Worm (Caenorhabditis elegans): ENCODE data around the gene F14H8.5.
"Not testable (repeated sequence)": the region's sequence is repeated elsewhere in the genome, so short reads cannot be mapped to it uniquely, and the experiment has no call there.

Gene F14H8.5

DNA sequence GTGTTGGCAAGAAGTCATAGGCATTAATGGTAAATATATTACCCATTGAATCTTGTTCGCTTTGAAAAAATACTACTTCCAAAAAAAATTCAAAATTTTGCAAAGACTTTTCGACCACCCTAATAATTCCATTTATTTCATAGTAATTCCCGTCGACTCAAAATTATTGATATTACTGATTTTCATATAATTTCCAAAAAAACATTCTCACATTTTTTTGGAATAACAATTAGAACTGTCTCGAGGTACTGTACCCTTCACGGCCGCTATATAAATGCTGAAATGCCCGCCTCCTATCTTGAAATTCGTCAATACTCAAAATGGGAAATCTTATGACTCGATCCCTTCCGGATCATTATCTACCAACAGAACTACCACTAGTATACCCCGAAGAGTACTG lies 2.7 kb downstream of the F14H8.5 start, which contains the start of gene F14H8.4:
TSS of gene F14H8.4 (plus strand) at position 301 of the 400 bp plus-strand sequence.
- TF ChIP-seq tbx-11 (GFP tag; IDR thresholded peaks at IDR 0.05), result no peak
- no peak for TF ChIP-seq ceh-36 (tag; optimal IDR thresholded peaks at IDR 0.05)

DNA sequence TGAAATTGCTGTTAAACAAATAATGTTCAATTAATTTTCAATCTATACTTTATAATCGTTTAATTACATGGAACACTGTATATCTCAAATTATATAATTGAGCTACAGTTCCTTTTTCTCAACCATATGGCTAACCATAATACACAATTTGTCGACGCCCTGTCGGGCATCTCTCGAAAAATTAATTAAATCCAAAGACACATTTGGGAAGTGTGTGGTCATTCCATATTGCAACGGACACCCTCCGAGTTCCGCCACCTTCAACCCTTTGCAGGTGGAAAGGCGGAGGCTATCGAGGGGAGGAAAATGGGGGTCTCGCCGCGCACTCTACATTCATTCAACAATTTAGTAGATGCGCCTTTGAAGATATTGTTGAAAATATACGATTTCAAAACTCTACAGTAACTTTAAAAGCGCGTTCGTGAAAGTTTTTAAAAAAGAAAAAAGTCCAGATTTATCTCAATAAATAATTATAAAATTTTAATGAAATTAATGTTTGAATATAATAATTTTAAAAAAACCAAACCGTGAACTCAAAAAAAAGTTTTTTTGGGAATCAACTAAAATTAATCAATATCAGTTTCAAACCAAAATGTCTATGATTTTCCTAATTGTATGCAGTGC lies 8.2 kb downstream of the F14H8.5 start, which contains the start of gene F14H8.8:
TSS of gene F14H8.8 (plus strand) at position 574 of the 624 bp plus-strand sequence.
- TF ChIP-seq hmg-4 (GFP tag; optimal IDR thresholded peaks at IDR 0.05) (peak; percentile 12), tra-4 (tag; optimal IDR thresholded peaks at IDR 0.05) (no peak), ceh-36 (tag; optimal IDR thresholded peaks at IDR 0.05) (peak; percentile 2)

DNA sequence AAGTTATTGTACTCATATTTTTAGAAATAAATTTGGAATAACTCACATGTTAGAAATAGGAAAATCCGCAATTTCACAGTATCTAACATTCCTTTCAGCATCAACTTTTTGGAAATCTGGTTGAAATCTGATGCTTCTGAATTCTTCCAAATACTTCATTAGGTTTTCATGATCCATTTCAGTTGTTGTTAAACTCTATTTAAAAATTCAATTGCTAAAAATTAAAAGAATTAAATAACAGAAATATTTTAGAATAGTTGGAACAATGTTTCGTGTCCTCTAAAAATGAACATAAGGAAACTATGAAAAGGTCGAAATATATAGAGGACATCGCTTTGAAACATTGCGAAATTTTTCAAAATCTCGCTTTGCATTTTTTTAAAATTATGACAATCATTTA lies 10.5 kb downstream of the F14H8.5 start, which contains the start of gene cng-1:
TSS of gene cng-1 (minus strand) at position 101 of the 400 bp plus-strand sequence.
- not testable (repeated sequence) for TF ChIP-seq aly-1 (tag; optimal IDR thresholded peaks at IDR 0.05); sea-1 (GFP tag; conservative IDR thresholded peaks at IDR 0.05); ceh-36 (tag; optimal IDR thresholded peaks at IDR 0.05)

DNA sequence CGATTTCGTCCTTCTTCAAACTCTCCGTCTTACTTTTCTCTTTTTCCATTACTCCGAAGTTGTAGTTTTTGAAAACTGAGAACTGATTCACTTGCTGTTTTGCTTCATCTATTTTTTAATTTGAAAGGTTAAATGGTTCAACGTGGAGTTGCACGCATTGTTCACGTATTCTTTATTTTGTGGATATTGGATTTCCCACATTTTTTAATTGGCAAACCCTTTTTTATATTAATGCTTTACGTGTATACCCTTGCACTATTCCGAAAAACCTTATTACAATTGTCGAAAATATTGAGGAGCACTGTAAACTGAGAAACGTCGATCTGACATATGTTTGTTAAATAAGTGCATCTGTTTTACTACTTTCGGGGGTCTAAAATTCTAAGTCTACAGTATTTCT lies 15.9 kb downstream of the F14H8.5 start, which contains the start of gene melo-3:
TSS of gene melo-3 (minus strand) at position 101 of the 400 bp plus-strand sequence.
- TF ChIP-seq tbx-11 (GFP tag; IDR thresholded peaks at IDR 0.05); hmbx-1 (tag; optimal IDR thresholded peaks at IDR 0.05); tbx-37 (GFP tag; conservative IDR thresholded peaks at IDR 0.05): not testable (repeated sequence)

DNA sequence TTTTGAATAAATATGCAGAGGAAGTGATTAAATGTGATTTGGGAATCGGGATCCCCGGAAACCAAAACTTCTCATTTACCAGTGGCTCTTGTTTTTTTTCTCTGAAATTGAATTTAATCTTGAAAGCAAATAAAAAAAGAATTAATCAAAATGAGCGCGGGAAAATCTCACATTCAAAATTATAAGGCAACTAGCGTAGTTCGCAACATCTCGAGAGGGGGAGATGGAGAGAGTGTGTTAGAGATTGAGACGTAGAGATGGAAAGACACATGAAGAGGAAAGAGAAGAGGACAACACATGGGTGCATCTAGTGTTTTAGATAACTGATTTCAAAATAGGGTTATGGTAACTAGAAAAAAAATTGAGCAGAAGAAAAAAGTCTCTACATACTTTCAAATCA lies 27.3 kb downstream of the F14H8.5 start, which contains the start of gene sdc-3:
TSS of gene sdc-3 (minus strand) at position 101 of the 400 bp plus-strand sequence.
- TF ChIP-seq ceh-36 (tag; optimal IDR thresholded peaks at IDR 0.05) (no peak), F13C5.2 (tag; optimal IDR thresholded peaks at IDR 0.05) (no peak)

DNA sequence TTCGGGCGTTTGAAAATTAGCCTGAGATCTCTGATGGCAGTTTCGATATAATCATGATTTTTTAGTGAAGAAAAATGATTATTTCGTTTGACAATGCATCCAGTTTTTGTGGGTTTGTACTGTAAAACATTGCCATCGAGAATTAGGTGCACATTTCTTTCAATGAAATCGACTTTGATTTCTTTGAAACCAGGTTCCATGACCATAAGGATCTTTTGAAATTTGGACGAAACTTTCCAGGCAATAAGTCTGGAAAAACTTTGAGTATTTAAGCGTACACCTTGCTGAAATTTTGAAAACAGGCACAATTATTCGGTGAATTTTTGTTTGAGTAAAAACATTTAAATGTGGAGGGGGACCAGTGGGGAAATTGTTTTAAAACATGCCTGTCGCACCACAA lies 30.9 kb downstream of the F14H8.5 start:
- no peak for TF ChIP-seq ama-1 (optimal IDR thresholded peaks at IDR 0.05)
- no peak for TF ChIP-seq hnd-1 (tag; optimal IDR thresholded peaks at IDR 0.05)
- TF ChIP-seq B0310.2 (tag; optimal IDR thresholded peaks at IDR 0.05), result no peak
- TF ChIP-seq pes-1 (GFP tag; IDR thresholded peaks at IDR 0.05), result no peak
- no peak for TF ChIP-seq aly-1 (tag; optimal IDR thresholded peaks at IDR 0.05)
- TF ChIP-seq scrt-1 (GFP tag; IDR thresholded peaks at IDR 0.05), result no peak
- TF ChIP-seq ceh-36 (tag; optimal IDR thresholded peaks at IDR 0.05), result no peak
- no peak for TF ChIP-seq ceh-13 (GFP tag; optimal IDR thresholded peaks at IDR 0.05)
- TF ChIP-seq ets-7 (tag; optimal IDR thresholded peaks at IDR 0.05), result no peak
- no peak for TF ChIP-seq tra-4 (tag; optimal IDR thresholded peaks at IDR 0.05)
- TF ChIP-seq sea-1 (GFP tag; conservative IDR thresholded peaks at IDR 0.05), result no peak
- no peak for TF ChIP-seq tbx-11 (GFP tag; IDR thresholded peaks at IDR 0.05)
- no peak for TF ChIP-seq hmbx-1 (tag; optimal IDR thresholded peaks at IDR 0.05)
- TF ChIP-seq flt-1 (GFP tag; IDR thresholded peaks at IDR 0.05), result no peak
- no peak for TF ChIP-seq tbx-37 (GFP tag; conservative IDR thresholded peaks at IDR 0.05)
- no peak for TF ChIP-seq hmg-4 (GFP tag; optimal IDR thresholded peaks at IDR 0.05)

DNA sequence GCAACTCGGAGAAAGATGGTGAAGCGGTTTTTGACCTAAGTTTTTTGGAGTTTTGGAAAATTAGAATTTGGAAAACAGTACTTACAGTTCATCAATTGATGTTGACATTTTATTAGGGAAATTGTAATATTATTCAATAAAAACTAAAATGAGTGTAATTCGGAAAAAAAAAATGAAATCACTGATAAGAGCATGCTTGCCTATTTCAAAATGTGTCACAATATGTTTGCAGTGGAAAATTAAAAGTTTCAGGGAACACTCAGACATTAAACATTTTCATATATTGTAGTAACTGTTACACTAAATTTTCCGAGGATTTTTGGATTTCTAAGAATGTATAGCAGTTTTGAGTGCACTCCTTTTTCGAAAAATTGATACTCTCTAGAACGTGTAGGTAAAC lies 31.5 kb downstream of the F14H8.5 start, which contains the start of the genes fbxa-82 and C25D7.5:
TSS of gene fbxa-82 (minus strand) at position 163 of the 400 bp plus-strand sequence.
TSS of gene C25D7.5 (plus strand) at position 283 of the 400 bp plus-strand sequence.
- no peak for TF ChIP-seq scrt-1 (GFP tag; IDR thresholded peaks at IDR 0.05)
- no peak for TF ChIP-seq ceh-13 (GFP tag; optimal IDR thresholded peaks at IDR 0.05)
- TF ChIP-seq F13C5.2 (tag; optimal IDR thresholded peaks at IDR 0.05), result no peak
- TF ChIP-seq pes-1 (GFP tag; IDR thresholded peaks at IDR 0.05), result no peak
- TF ChIP-seq ceh-36 (tag; optimal IDR thresholded peaks at IDR 0.05), result no peak
- no peak for TF ChIP-seq flt-1 (GFP tag; IDR thresholded peaks at IDR 0.05)
- no peak for TF ChIP-seq aly-1 (tag; optimal IDR thresholded peaks at IDR 0.05)

DNA sequence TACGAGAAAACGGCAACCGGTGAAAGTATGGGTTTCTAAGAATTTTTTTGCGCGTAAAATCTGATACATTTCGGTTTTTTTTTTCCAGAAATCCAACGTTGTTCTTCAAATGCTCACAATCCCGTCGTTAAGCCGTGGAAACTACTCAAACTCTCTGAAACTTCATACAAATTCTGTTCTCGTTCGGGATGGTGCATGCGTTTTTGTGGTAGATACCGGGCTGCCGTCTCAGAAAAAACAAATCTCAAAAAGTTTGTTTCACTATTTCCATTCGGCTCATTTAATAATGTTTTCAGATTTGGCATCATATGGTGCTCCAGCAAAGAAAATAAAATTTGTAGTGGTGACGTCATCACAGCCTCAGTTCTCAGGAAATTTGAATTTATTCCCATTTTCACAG lies 33.9 kb downstream of the F14H8.5 start:
- TF ChIP-seq F13C5.2 (tag; optimal IDR thresholded peaks at IDR 0.05), result no peak

DNA sequence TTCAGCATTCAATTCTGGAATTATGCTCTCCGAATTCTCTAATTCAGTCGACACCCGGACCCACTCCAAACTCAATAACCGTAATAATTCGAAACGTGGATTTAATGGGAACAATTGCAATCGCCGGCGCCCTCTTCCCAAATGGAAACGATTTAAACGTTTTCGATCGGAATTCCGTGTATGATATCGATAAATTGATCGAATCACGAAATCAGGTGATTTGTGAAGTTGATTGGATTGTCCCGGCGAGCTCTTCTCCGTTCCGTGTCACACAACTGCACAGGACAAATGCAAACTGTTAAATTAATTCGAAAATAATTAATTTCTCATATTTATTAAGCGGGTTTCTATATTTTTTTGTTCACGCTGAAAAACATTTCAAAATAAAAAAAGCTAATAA lies 35.0 kb downstream of the F14H8.5 start, which contains the start of gene C25D7.16:
TSS of gene C25D7.16 (plus strand) at position 301 of the 400 bp plus-strand sequence.
- TF ChIP-seq ceh-36 (tag; optimal IDR thresholded peaks at IDR 0.05) (no peak), hnd-1 (tag; optimal IDR thresholded peaks at IDR 0.05) (no peak), hmg-4 (GFP tag; optimal IDR thresholded peaks at IDR 0.05) (no peak)

DNA sequence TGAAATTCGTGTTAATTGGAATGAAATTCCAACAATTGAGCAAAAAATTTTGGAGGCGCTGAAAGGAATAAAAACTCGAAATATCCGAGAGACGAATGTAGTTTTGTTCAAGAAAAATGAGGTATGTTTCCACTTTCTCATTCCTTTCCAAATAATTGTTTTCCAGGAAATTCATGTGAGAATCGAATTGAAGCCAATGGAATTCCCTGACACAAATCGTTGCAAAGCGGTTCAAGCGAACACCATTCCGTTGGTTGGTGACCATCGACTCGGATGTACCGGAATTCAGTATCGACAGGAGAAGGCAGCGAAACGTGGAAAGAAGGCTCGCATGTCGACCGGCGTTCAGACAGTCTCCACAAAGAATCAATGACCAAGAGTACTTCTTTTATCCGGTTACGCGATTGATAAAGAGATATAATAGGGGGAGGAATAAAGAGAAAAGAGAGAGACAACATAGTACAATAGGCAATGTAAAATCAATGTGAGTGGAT lies 35.6 kb downstream of the F14H8.5 start:
- TF ChIP-seq scrt-1 (GFP tag; IDR thresholded peaks at IDR 0.05) (no peak), sea-1 (GFP tag; conservative IDR thresholded peaks at IDR 0.05) (no peak; the same call in 1 of the 2 replicates), hmg-4 (GFP tag; optimal IDR thresholded peaks at IDR 0.05) (no peak), pes-1 (GFP tag; IDR thresholded peaks at IDR 0.05) (no peak), tbx-11 (GFP tag; IDR thresholded peaks at IDR 0.05) (no peak), ceh-13 (GFP tag; optimal IDR thresholded peaks at IDR 0.05) (no peak), hnd-1 (tag; optimal IDR thresholded peaks at IDR 0.05) (no peak), flt-1 (GFP tag; IDR thresholded peaks at IDR 0.05) (no peak), ets-7 (tag; optimal IDR thresholded peaks at IDR 0.05) (no peak), hmbx-1 (tag; optimal IDR thresholded peaks at IDR 0.05) (no peak), aly-1 (tag; optimal IDR thresholded peaks at IDR 0.05) (no peak)
